Fruit fly (Drosophila melanogaster): Measurements from ENCODE around the gene CG8927.
"Not testable (repeated sequence)": the region's sequence is repeated elsewhere in the genome, so short reads cannot be mapped to it uniquely, and the experiment has no call there.

The CG8927 gene

DNA sequence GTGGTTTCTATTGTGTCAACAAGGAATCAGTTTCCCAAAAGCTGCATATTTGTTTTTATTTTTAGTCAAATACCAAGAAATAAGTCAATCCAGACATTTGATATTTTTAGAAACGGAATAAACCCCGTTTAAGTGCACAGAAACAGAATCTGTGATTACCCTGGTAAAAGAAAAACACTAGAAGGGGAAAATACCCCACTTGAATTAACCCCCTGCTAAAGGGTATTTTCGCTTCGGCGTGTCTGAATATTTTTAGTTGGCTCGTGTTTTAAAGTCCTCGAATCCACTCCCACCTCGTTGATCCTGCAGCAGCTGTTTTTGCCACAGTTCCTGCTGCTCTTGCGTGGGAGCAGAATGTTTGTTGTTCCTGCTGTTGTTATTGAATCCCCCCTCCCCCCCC lies 6.9 kb downstream of the CG8927 start:
- TF ChIP-seq CG17829 (tag; optimal IDR thresholded peaks at IDR 0.05) (no peak), Lpt (GFP tag; optimal IDR thresholded peaks at IDR 0.05) (no peak), croc (GFP tag; conservative IDR thresholded peaks at IDR 0.05) (no peak), crol (GFP tag; IDR thresholded peaks at IDR 0.05) (peak; percentile 57), CG10462 (GFP tag; optimal IDR thresholded peaks at IDR 0.05) (no peak), ac (GFP tag; optimal IDR thresholded peaks at IDR 0.05) (peak; percentile 1), CG4424 (GFP tag; optimal IDR thresholded peaks at IDR 0.05) (no peak), CG17612 (GFP tag; IDR thresholded peaks at IDR 0.05) (no peak), Hmx (GFP tag; optimal IDR thresholded peaks at IDR 0.05) (no peak), Meics (GFP tag; optimal IDR thresholded peaks at IDR 0.05) (no peak), sens (GFP tag) (no peak), br (optimal IDR thresholded peaks at IDR 0.05) (no peak), chm (GFP tag; IDR thresholded peaks at IDR 0.05) (0 out of 2 replicates have a peak, but pooled peaks have one; percentile 23), CG8765 (GFP tag; IDR thresholded peaks at IDR 0.05) (no peak), CG4730 (GFP tag; IDR thresholded peaks at IDR 0.05) (no peak), D19A (tag; optimal IDR thresholded peaks at IDR 0.05) (peak; percentile 93), CG1024 (GFP tag; IDR thresholded peaks at IDR 0.05) (no peak), cad (GFP tag; optimal IDR thresholded peaks at IDR 0.05) (no peak), CG6765 (GFP tag; optimal IDR thresholded peaks at IDR 0.05) (no peak), knrl (GFP tag; IDR thresholded peaks at IDR 0.05; ENCODE audit: partially characterized antibody) (no peak)

DNA sequence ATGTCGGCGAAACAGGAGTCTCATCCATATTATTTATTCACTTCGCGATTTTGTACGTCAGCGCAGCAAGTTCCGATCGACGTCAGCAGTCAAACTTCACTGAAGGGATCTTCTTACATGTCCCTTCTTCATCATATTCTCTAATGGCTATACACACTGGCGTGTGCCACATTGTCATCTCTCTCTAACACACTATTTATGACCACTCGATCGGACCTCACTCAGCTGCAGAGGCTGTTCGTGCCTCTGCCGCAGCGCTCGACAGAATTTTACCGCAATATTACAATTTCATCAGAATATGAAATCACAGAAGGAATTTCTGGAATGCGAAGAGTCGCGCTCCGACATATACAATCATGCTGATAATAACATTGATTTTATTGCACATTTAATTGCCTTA lies 8.6 kb downstream of the CG8927 start, which contains the start of gene Bin1:
Gene Bin1, minus strand, starts transcription at position 101 of the 400 bp plus-strand sequence.
- TF ChIP-seq CG18619 (GFP tag; optimal IDR thresholded peaks at IDR 0.05); abd-A (tag; optimal IDR thresholded peaks at IDR 0.05); hkb (optimal IDR thresholded peaks at IDR 0.05); hkb (GFP tag; IDR thresholded peaks at IDR 0.05): not testable (repeated sequence)

DNA sequence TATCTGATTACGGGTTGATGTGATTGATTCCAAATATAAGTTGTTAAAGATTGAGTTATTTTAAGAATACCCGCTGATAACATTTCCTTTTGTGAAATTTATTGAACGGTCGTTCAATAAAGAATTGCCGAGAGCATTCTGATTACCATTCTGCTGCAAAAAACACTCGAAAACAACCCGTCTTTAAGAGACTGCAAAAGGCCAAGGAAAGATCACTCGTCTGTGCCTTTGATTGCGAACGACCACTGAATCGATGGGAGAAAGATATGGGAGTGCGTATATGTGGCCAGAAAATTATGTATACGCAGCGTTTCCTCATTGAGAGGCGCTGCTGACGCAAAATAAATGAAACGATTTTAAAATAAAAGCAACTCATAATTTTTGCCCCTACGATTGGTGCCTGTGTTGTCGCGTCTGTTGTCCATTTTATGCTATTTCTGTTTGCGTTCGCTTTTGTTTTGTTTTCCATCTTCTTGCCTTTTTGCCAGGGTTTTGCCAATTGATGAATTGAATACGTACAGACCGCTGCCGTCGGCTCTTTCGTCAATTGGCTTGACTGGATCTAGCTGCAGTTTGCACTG lies 9.5 kb downstream of the CG8927 start:
- no peak for TF ChIP-seq CG10959 (GFP tag; IDR thresholded peaks at IDR 0.05)
- TF ChIP-seq ken (GFP tag; IDR thresholded peaks at IDR 0.05) = no peak
- TF ChIP-seq grn (GFP tag; optimal IDR thresholded peaks at IDR 0.05) = peak; percentile 30
- TF ChIP-seq D19B (GFP tag; optimal IDR thresholded peaks at IDR 0.05) = no peak
- TF ChIP-seq CG10209 (GFP tag; optimal IDR thresholded peaks at IDR 0.05) = no peak
- no peak for TF ChIP-seq ab (GFP tag; optimal IDR thresholded peaks at IDR 0.05)
- 0 out of 2 replicates have a peak, but pooled peaks have one; percentile 18 for TF ChIP-seq slbo (GFP tag; IDR thresholded peaks at IDR 0.05)
- TF ChIP-seq pita (GFP tag; optimal IDR thresholded peaks at IDR 0.05) = no peak
- no peak for TF ChIP-seq Meics (GFP tag; optimal IDR thresholded peaks at IDR 0.05)
- TF ChIP-seq chinmo (GFP tag; IDR thresholded peaks at IDR 0.05; ENCODE audit: partially characterized antibody) = 0 out of 4 replicates have a peak, but pooled peaks have one; percentile 58
- no peak for TF ChIP-seq B-H1 (GFP tag; IDR thresholded peaks at IDR 0.05)
- peak; percentile 30 for TF ChIP-seq Med (GFP tag)
- no peak for TF ChIP-seq trh (GFP tag; optimal IDR thresholded peaks at IDR 0.05)
- no peak for TF ChIP-seq CG7963 (GFP tag; IDR thresholded peaks at IDR 0.05; ENCODE audit: partially characterized antibody)
- TF ChIP-seq Drgx (GFP tag; IDR thresholded peaks at IDR 0.05) = 0 out of 2 replicates have a peak, but pooled peaks have one; percentile 12
- TF ChIP-seq Dfd (GFP tag; optimal IDR thresholded peaks at IDR 0.05) = no peak
- TF ChIP-seq Sry-β (GFP tag; optimal IDR thresholded peaks at IDR 0.05) = no peak
